Worm (Caenorhabditis elegans) whole organism, L1 larva: Measurements from ENCODE around the gene enu-3.6.
A peak's percentile ranks its signal among the peaks of the same experiment; 100 is the strongest.

Source experiments
- C16A3.4 ChIP-seq: fragments of 150-350 bp; optimal IDR thresholded peaks from 2 replicates; lab custom pipeline; 2014; ENCODE audit warnings: missing biosample characterization, missing genetic modification characterization
- Y116A8C.19 ChIP-seq: sonication (generic microtip); optimal IDR thresholded peaks from 2 replicates; lab custom pipeline; 2016; ENCODE audit warnings: missing compliant biosample characterization, missing genetic modification characterization, borderline replicate concordance
- aha-1 ChIP-seq: fragments of 150-350 bp; optimal IDR thresholded peaks from 2 replicates; lab custom pipeline; 2014; ENCODE audit warnings: missing biosample characterization, missing genetic modification characterization
- alr-1 ChIP-seq: fragments of 200-800 bp; sonication (Bioruptor generic); optimal IDR thresholded peaks from 2 replicates; lab custom pipeline; 2018; ENCODE audit warnings: borderline replicate concordance, mild to moderate bottlenecking, missing genetic modification characterization, missing compliant biosample characterization
- aly-2 ChIP-seq: fragments of 150-350 bp; optimal IDR thresholded peaks from 2 replicates; lab custom pipeline; 2014; ENCODE audit warnings: missing biosample characterization, missing genetic modification characterization
- ama-1 ChIP-seq: fragments of 150-350 bp; optimal IDR thresholded peaks from 2 replicates; lab custom pipeline; 2014
- ceh-88 ChIP-seq: fragments of 200-800 bp; sonication (Bioruptor generic); IDR thresholded peaks from 2 replicates; pipeline ENCODE4 v1.3.6; 2022; ENCODE audit warnings: missing genetic modification characterization, missing compliant biosample characterization
- ces-1 ChIP-seq: fragments of 150-350 bp; optimal IDR thresholded peaks from 2 replicates; lab custom pipeline; 2014; ENCODE audit warnings: missing biosample characterization, missing genetic modification reagents, missing genetic modification characterization
- dsc-1 ChIP-seq: sonication (generic microtip); optimal IDR thresholded peaks from 2 replicates; lab custom pipeline; 2016; ENCODE audit warnings: mild to moderate bottlenecking, missing genetic modification characterization, missing compliant biosample characterization
- efl-3 ChIP-seq: fragments of 200-800 bp; sonication (Bioruptor generic); optimal IDR thresholded peaks from 2 replicates; lab custom pipeline; 2018; ENCODE audit warnings: mild to moderate bottlenecking, missing genetic modification characterization, missing compliant biosample characterization
- egl-13 ChIP-seq: sonication (generic microtip); optimal IDR thresholded peaks from 2 replicates; lab custom pipeline; 2016; ENCODE audit warnings: missing genotype, missing genetic modification reagents, missing genetic modification characterization, missing compliant biosample characterization
- elt-2 ChIP-seq: sonication (generic microtip); optimal IDR thresholded peaks from 2 replicates; lab custom pipeline; 2016; ENCODE audit warnings: missing genetic modification characterization, mild to moderate bottlenecking, inconsistent platforms, missing compliant biosample characterization, missing genetic modification reagents
- ets-5 ChIP-seq: fragments of 200-800 bp; sonication (Bioruptor generic); IDR thresholded peaks from 2 replicates; pipeline ENCODE4 v1.3.6; 2022; ENCODE audit warnings: missing genetic modification characterization, missing compliant biosample characterization
- fkh-10 ChIP-seq: sonication (generic microtip); optimal IDR thresholded peaks from 2 replicates; lab custom pipeline; 2017; ENCODE audit warnings: missing biosample characterization, missing genetic modification reagents, missing genetic modification characterization
- fkh-4 ChIP-seq: sonication (generic microtip); optimal IDR thresholded peaks from 2 replicates; lab custom pipeline; 2016; ENCODE audit warnings: missing compliant biosample characterization, missing genetic modification characterization, borderline replicate concordance
- fkh-8 ChIP-seq: sonication (generic microtip); optimal IDR thresholded peaks from 2 replicates; lab custom pipeline; 2016; ENCODE audit warnings: mild to moderate bottlenecking, missing genetic modification characterization, missing compliant biosample characterization
- fos-1 ChIP-seq: fragments of 150-350 bp; optimal IDR thresholded peaks from 2 replicates; lab custom pipeline; 2014; ENCODE audit warnings: missing biosample characterization, missing genetic modification characterization
- hlh-17 ChIP-seq: fragments of 200-800 bp; sonication (Bioruptor generic); optimal IDR thresholded peaks from 2 replicates; lab custom pipeline; 2018; ENCODE audit warnings: missing genetic modification characterization, mild to moderate bottlenecking, missing compliant biosample characterization, moderate library complexity, borderline replicate concordance
- hpl-2 ChIP-seq: fragments of 150-350 bp; optimal IDR thresholded peaks from 2 replicates; lab custom pipeline; 2014; ENCODE audit warnings: missing biosample characterization, missing genetic modification reagents, missing genetic modification characterization
- irx-1 ChIP-seq: sonication (generic microtip); optimal IDR thresholded peaks from 2 replicates; lab custom pipeline; 2016; ENCODE audit warnings: missing genetic modification characterization, missing compliant biosample characterization
- isw-1 ChIP-seq: fragments of 200-800 bp; sonication (Bioruptor generic); IDR thresholded peaks from 2 replicates; pipeline ENCODE4 v1.3.6; 2022; ENCODE audit warnings: missing genetic modification characterization, missing compliant biosample characterization
- jun-1 ChIP-seq: fragments of 150-350 bp; optimal IDR thresholded peaks from 2 replicates; lab custom pipeline; 2014; ENCODE audit warnings: missing biosample characterization, missing genetic modification reagents, missing genetic modification characterization
- lin-15B ChIP-seq: fragments of 150-350 bp; sonication (generic microtip); optimal IDR thresholded peaks from 3 replicates; lab custom pipeline; 2014; ENCODE audit warnings: missing biosample characterization, missing genetic modification characterization
- lin-39 ChIP-seq: fragments of 150-350 bp; optimal IDR thresholded peaks from 2 replicates; lab custom pipeline; 2014; ENCODE audit warnings: missing biosample characterization, missing genetic modification reagents, missing genetic modification characterization
- lir-3 ChIP-seq: sonication (generic microtip); optimal IDR thresholded peaks from 2 replicates; lab custom pipeline; 2016; ENCODE audit warnings: mild to moderate bottlenecking, missing genetic modification characterization, moderate library complexity, missing compliant biosample characterization; ENCODE audit not compliant: poor library complexity
- lsy-2 ChIP-seq, 2 experiments: fragments of 150-350 bp; optimal IDR thresholded peaks; 2 replicates each; lab custom pipeline; 2014; ENCODE audit warnings: missing biosample characterization in 2 of 2, missing genetic modification characterization in 2 of 2
- mef-2 ChIP-seq: fragments of 150-350 bp; optimal IDR thresholded peaks from 2 replicates; lab custom pipeline; 2014; ENCODE audit warnings: missing biosample characterization, missing genetic modification characterization
- mep-1 ChIP-seq: fragments of 150-350 bp; optimal IDR thresholded peaks from 2 replicates; lab custom pipeline; 2014; ENCODE audit warnings: missing biosample characterization, missing genetic modification characterization
- nhr-11 ChIP-seq: fragments of 150-350 bp; optimal IDR thresholded peaks from 2 replicates; lab custom pipeline; 2014; ENCODE audit warnings: missing biosample characterization, missing genetic modification characterization
- nhr-12 ChIP-seq: sonication (generic microtip); optimal IDR thresholded peaks from 2 replicates; lab custom pipeline; 2017; ENCODE audit warnings: missing biosample characterization, missing genetic modification characterization
- nhr-19 ChIP-seq: fragments of 200-800 bp; sonication (Bioruptor generic); conservative IDR thresholded peaks from 2 replicates; pipeline ENCODE4 v1.3.6; 2022; ENCODE audit warnings: missing genetic modification characterization, missing compliant biosample characterization
- nhr-20 ChIP-seq: sonication (generic microtip); optimal IDR thresholded peaks from 2 replicates; lab custom pipeline; 2016; ENCODE audit warnings: mild to moderate bottlenecking, missing genetic modification characterization, missing compliant biosample characterization
- nhr-237 ChIP-seq: fragments of 150-350 bp; optimal IDR thresholded peaks from 2 replicates; lab custom pipeline; 2014; ENCODE audit warnings: missing biosample characterization, missing genetic modification characterization
- nhr-71 ChIP-seq: sonication (generic microtip); optimal IDR thresholded peaks from 2 replicates; lab custom pipeline; 2016; ENCODE audit warnings: mild to moderate bottlenecking, missing genetic modification characterization, moderate library complexity, missing compliant biosample characterization
- nhr-76 ChIP-seq: sonication (generic microtip); optimal IDR thresholded peaks from 2 replicates; lab custom pipeline; 2017; ENCODE audit warnings: missing biosample characterization, missing genetic modification characterization
- nhr-77 ChIP-seq: fragments of 150-350 bp; optimal IDR thresholded peaks from 2 replicates; lab custom pipeline; 2014; ENCODE audit warnings: missing biosample characterization, missing genetic modification characterization
- nhr-84 ChIP-seq: sonication (generic microtip); optimal IDR thresholded peaks from 2 replicates; lab custom pipeline; 2017; ENCODE audit warnings: missing biosample characterization, missing genetic modification characterization
- nhr-90 ChIP-seq: sonication (generic microtip); optimal IDR thresholded peaks from 2 replicates; lab custom pipeline; 2016; ENCODE audit warnings: mild to moderate bottlenecking, missing genetic modification characterization, missing compliant biosample characterization; ENCODE audit not compliant: poor library complexity
- snpc-4 ChIP-seq: fragments of 150-350 bp; optimal IDR thresholded peaks from 2 replicates; lab custom pipeline; 2014; ENCODE audit warnings: missing biosample characterization, missing genetic modification characterization
- snu-23 ChIP-seq: sonication (generic microtip); optimal IDR thresholded peaks from 2 replicates; lab custom pipeline; 2016; ENCODE audit warnings: missing genetic modification characterization, missing compliant biosample characterization
- sptf-1 ChIP-seq: fragments of 150-350 bp; optimal IDR thresholded peaks from 2 replicates; lab custom pipeline; 2014; ENCODE audit warnings: missing biosample characterization, missing genetic modification characterization
- sup-37 ChIP-seq: fragments of 200-800 bp; sonication (Bioruptor generic); optimal IDR thresholded peaks from 2 replicates; lab custom pipeline; 2018; ENCODE audit warnings: mild to moderate bottlenecking, missing genetic modification characterization, missing compliant biosample characterization
- swsn-7 ChIP-seq: sonication (generic microtip); optimal IDR thresholded peaks from 2 replicates; lab custom pipeline; 2016; ENCODE audit warnings: missing genetic modification characterization, missing compliant biosample characterization
- tbx-2 ChIP-seq: sonication (generic microtip); optimal IDR thresholded peaks from 2 replicates; lab custom pipeline; 2016; ENCODE audit warnings: missing genetic modification characterization, missing compliant biosample characterization
- tlp-1 ChIP-seq: fragments of 150-350 bp; optimal IDR thresholded peaks from 2 replicates; lab custom pipeline; 2014; ENCODE audit warnings: missing biosample characterization, missing genetic modification characterization
- unc-130 ChIP-seq: fragments of 150-350 bp; optimal IDR thresholded peaks from 2 replicates; lab custom pipeline; 2017; ENCODE audit warnings: missing biosample characterization, missing genetic modification characterization, inconsistent platforms
- unc-30 ChIP-seq: sonication (generic microtip); optimal IDR thresholded peaks from 2 replicates; lab custom pipeline; 2017; ENCODE audit warnings: missing biosample characterization, missing genetic modification characterization
- unc-62 ChIP-seq: fragments of 150-350 bp; optimal IDR thresholded peaks from 2 replicates; lab custom pipeline; 2014; ENCODE audit warnings: missing biosample characterization, missing genetic modification reagents, missing genetic modification characterization
- unc-86 ChIP-seq: sonication (generic microtip); optimal IDR thresholded peaks from 2 replicates; lab custom pipeline; 2016; ENCODE audit warnings: missing genetic modification characterization, missing compliant biosample characterization
- unc-98 ChIP-seq: fragments of 200-800 bp; sonication (Bioruptor generic); IDR thresholded peaks from 2 replicates; pipeline ENCODE4 v1.3.6; 2022; ENCODE audit warnings: missing genetic modification characterization, missing compliant biosample characterization
- vab-15 ChIP-seq: sonication (generic microtip); optimal IDR thresholded peaks from 2 replicates; lab custom pipeline; 2017; ENCODE audit warnings: missing genotype, mild to moderate bottlenecking, missing genetic modification characterization, missing compliant biosample characterization
- xbp-1 ChIP-seq: sonication (generic microtip); optimal IDR thresholded peaks from 2 replicates; lab custom pipeline; 2016; ENCODE audit warnings: missing genetic modification characterization, missing compliant biosample characterization
- zip-4 ChIP-seq: fragments of 200-800 bp; sonication (Bioruptor generic); optimal IDR thresholded peaks from 2 replicates; lab custom pipeline; 2018; ENCODE audit warnings: mild to moderate bottlenecking, missing genetic modification characterization, moderate library complexity, missing compliant biosample characterization
- ztf-11 ChIP-seq, 2 experiments: sonication (generic microtip); optimal IDR thresholded peaks; 2 replicates each; lab custom pipeline; 2016 to 2017; ENCODE audit warnings: missing genetic modification characterization in 2 of 2, missing biosample characterization in 1 of 2, missing compliant biosample characterization in 1 of 2

Gene enu-3.6

DNA sequence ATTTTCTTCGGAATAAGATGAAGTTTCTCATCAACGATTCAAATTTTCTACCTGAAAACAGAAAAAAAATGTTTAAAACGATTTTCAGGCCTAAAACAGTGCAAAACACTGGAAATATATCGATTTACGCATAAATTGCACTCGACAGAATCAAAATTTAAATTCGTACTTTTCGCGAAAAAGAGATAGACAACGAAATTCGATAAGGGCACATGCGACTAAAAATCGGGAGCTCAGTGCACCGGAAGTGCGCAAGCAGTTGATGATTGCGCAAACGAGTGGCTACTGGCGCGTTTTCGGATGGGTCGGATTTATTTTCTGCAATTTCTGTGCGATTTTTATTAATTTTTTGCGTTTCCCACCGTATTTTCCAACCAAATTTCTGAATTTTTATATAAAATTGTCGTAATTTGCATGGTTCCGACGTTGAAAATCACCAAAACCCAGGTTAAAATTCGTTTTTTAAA, 43.2 kb upstream of the enu-3.6 start, which contains the start of the genes Y39A1A.21 and Y39A1A.22:
Gene Y39A1A.21 (minus strand): TSS at position 51 of the 467 bp plus-strand sequence.
Gene Y39A1A.22 (minus strand): TSS at position 57 of the 467 bp plus-strand sequence.
- TF ChIP-seq snu-23 (GFP tag; lab: Kevin White, UChicago): peak; percentile 90
- TF ChIP-seq irx-1 (tag; lab: Kevin White, UChicago): peak; percentile 87
- TF ChIP-seq lsy-2 (tag; optimal IDR thresholded peaks at IDR 0.05; lab: Kevin White, UChicago): peak; percentile 86 to 88
- peak; percentile 82 for TF ChIP-seq unc-86 (tag; lab: Kevin White, UChicago)
- TF ChIP-seq fkh-4 (tag; lab: Kevin White, UChicago): no peak
- no peak for TF ChIP-seq ama-1 (lab: Kevin White, UChicago)
- no peak for TF ChIP-seq sptf-1 (tag; lab: Kevin White, UChicago)
- TF ChIP-seq C16A3.4 (tag; lab: Kevin White, UChicago): peak; percentile 71
- no peak for TF ChIP-seq nhr-84 (tag; lab: Kevin White, UChicago)
- TF ChIP-seq mep-1 (tag; lab: Kevin White, UChicago): peak; percentile 88
- TF ChIP-seq nhr-12: no peak
- no peak for TF ChIP-seq ets-5 (GFP tag; lab: Robert Waterston, UW)
- peak; percentile 87 for TF ChIP-seq tbx-2 (tag; lab: Kevin White, UChicago)
- peak; percentile 49 for TF ChIP-seq elt-2 (tag; lab: Kevin White, UChicago)
- peak; percentile 85 for TF ChIP-seq lin-39 (tag; lab: Kevin White, UChicago)
- TF ChIP-seq nhr-20 (tag; lab: Kevin White, UChicago): peak; percentile 78
- peak; percentile 86 for TF ChIP-seq nhr-19
- TF ChIP-seq nhr-11: peak; percentile 35
- no peak for TF ChIP-seq ces-1 (GFP tag; lab: Kevin White, UChicago)
- TF ChIP-seq sup-37 (GFP tag; lab: Kevin White, UChicago): peak; percentile 70
- TF ChIP-seq swsn-7 (tag; lab: Kevin White, UChicago): peak; percentile 86
- peak in 1 of 2 experiments; percentile 75 for TF ChIP-seq ztf-11 (tag; optimal IDR thresholded peaks at IDR 0.05; lab: Kevin White, UChicago)
- peak; percentile 86 for TF ChIP-seq aly-2
- peak; percentile 69 for TF ChIP-seq lin-15B
- peak; percentile 89 for TF ChIP-seq nhr-71 (tag; lab: Kevin White, UChicago)
- peak; percentile 80 for TF ChIP-seq fkh-8 (tag; lab: Kevin White, UChicago)
- TF ChIP-seq snpc-4 (tag; lab: Kevin White, UChicago): peak; percentile 79
- peak; percentile 33 for TF ChIP-seq mef-2 (tag; lab: Kevin White, UChicago)
- no peak for TF ChIP-seq unc-62 (GFP tag; lab: Kevin White, UChicago)
- TF ChIP-seq nhr-77 (tag; lab: Kevin White, UChicago): peak; percentile 84
- TF ChIP-seq Y116A8C.19 (tag; lab: Kevin White, UChicago): no peak
- TF ChIP-seq hlh-17 (GFP tag; lab: Kevin White, UChicago): no peak
- no peak for TF ChIP-seq nhr-237 (tag; lab: Kevin White, UChicago)
- peak; percentile 78 for TF ChIP-seq isw-1 (GFP tag; lab: Robert Waterston, UW)
- peak; percentile 46 for TF ChIP-seq efl-3
- peak; percentile 87 for TF ChIP-seq fkh-10 (GFP tag; lab: Kevin White, UChicago)
- no peak for TF ChIP-seq unc-98 (GFP tag; lab: Robert Waterston, UW)
- TF ChIP-seq vab-15 (tag; lab: Kevin White, UChicago): no peak
- TF ChIP-seq xbp-1 (tag; lab: Kevin White, UChicago): peak; percentile 83
- TF ChIP-seq nhr-76 (tag; lab: Kevin White, UChicago): no peak
- TF ChIP-seq nhr-90 (tag; lab: Kevin White, UChicago): peak; percentile 86
- no peak for TF ChIP-seq tlp-1
- peak; percentile 45; the same call in 1 of the 2 replicates for TF ChIP-seq ceh-88
- TF ChIP-seq alr-1 (tag; lab: Kevin White, UChicago): no peak
- peak; percentile 76 for TF ChIP-seq zip-4 (GFP tag; lab: Kevin White, UChicago)
- TF ChIP-seq fos-1 (tag; lab: Kevin White, UChicago): peak; percentile 32
- peak; percentile 64 for TF ChIP-seq egl-13 (tag; lab: Kevin White, UChicago)
- TF ChIP-seq dsc-1: peak; percentile 91
- peak; percentile 81 for TF ChIP-seq jun-1 (tag; lab: Kevin White, UChicago)
- TF ChIP-seq lir-3: no peak
- TF ChIP-seq unc-130 (tag; lab: Kevin White, UChicago): peak; percentile 73
- TF ChIP-seq aha-1 (tag; lab: Kevin White, UChicago): peak; percentile 43
- no peak for TF ChIP-seq unc-30
- TF ChIP-seq hpl-2 (GFP tag; lab: Kevin White, UChicago): no peak
